Fruit fly (Drosophila melanogaster): ENCODE measurements around the gene CG8312.

dm6 chr3R:9595681-9596357, 4.7 kb downstream of the CG8312 start:
- no peak for TF ChIP-seq CG10348 (GFP tag; IDR thresholded peaks at IDR 0.05)
- no peak for TF ChIP-seq CG32121 (GFP tag; IDR thresholded peaks at IDR 0.05)
- TF ChIP-seq Pif1B (GFP tag; optimal IDR thresholded peaks at IDR 0.05): no peak
- TF ChIP-seq gl (tag; optimal IDR thresholded peaks at IDR 0.05): no peak
- TF ChIP-seq CG34367 (tag; optimal IDR thresholded peaks at IDR 0.05): no peak
- no peak for TF ChIP-seq Ets98B (GFP tag; IDR thresholded peaks at IDR 0.05)
- no peak for TF ChIP-seq CG8159 (tag; optimal IDR thresholded peaks at IDR 0.05)
- TF ChIP-seq D1 (tag; optimal IDR thresholded peaks at IDR 0.05): no peak
- TF ChIP-seq CG9948 (tag; optimal IDR thresholded peaks at IDR 0.05): no peak
- no peak for TF ChIP-seq CG8301 (tag; optimal IDR thresholded peaks at IDR 0.05)
- no peak for TF ChIP-seq CG17806 (tag; optimal IDR thresholded peaks at IDR 0.05)

All from whole organism, pupa.